Worm (Caenorhabditis elegans): ENCODE results near the gene C05E11.3.

ce11 chrX:4585579-4585978, 7.5 kb downstream of the C05E11.3 start, which contains the start of gene C05E11.7:
- TF ChIP-seq W03F9.2 (tag; optimal IDR thresholded peaks at IDR 0.05) (no peak), dao-5 (tag; optimal IDR thresholded peaks at IDR 0.05) (no peak), him-1 (tag; optimal IDR thresholded peaks at IDR 0.05) (no peak)

Measured in whole organism, L4/young adult.